Fruit fly (Drosophila melanogaster) whole organism, embryonic: Measurements from ENCODE around the gene CG31898.

ENCODE experiments used
- CG10209 ChIP-seq: fragments of 200-800 bp; sonication (Bioruptor generic); optimal IDR thresholded peaks from 3 replicates; lab custom pipeline; 2017; ENCODE audit warnings: missing biosample characterization, mild to moderate bottlenecking, missing genetic modification characterization, missing genetic modification reagents
- CG1024 ChIP-seq: fragments of 200-800 bp; sonication (Bioruptor generic); IDR thresholded peaks from 2 replicates; pipeline ENCODE4 v1.3.6; 2022; ENCODE audit warnings: missing biosample characterization, missing genetic modification characterization
- CG10543 ChIP-seq: fragments of 200-800 bp; sonication (Bioruptor generic); optimal IDR thresholded peaks from 3 replicates; lab custom pipeline; 2017; ENCODE audit warnings: missing biosample characterization, mild to moderate bottlenecking, missing genetic modification characterization, moderate library complexity
- CG13624 ChIP-seq: fragments of 200-800 bp; sonication (Bioruptor generic); optimal IDR thresholded peaks from 2 replicates; lab custom pipeline; 2016; ENCODE audit warnings: missing biosample characterization, missing genetic modification characterization
- CG15479 ChIP-seq: fragments of 200-800 bp; sonication (Bioruptor generic); optimal IDR thresholded peaks from 3 replicates; lab custom pipeline; 2019; ENCODE audit warnings: missing biosample characterization, mild to moderate bottlenecking, missing genetic modification characterization, moderate library complexity
- CG18599 ChIP-seq: fragments of 200-800 bp; sonication (Bioruptor generic); optimal IDR thresholded peaks from 3 replicates; lab custom pipeline; 2017; ENCODE audit warnings: missing biosample characterization, missing genetic modification characterization, mild to moderate bottlenecking, moderate library complexity, missing genetic modification reagents
- CG34376 ChIP-seq: fragments of 200-800 bp; sonication (Bioruptor generic); optimal IDR thresholded peaks from 2 replicates; lab custom pipeline; 2018; ENCODE audit warnings: missing biosample characterization, mild to moderate bottlenecking, missing genetic modification characterization
- CG4617 ChIP-seq: fragments of 200-800 bp; sonication (Bioruptor generic); optimal IDR thresholded peaks from 3 replicates; lab custom pipeline; 2016; ENCODE audit warnings: missing biosample characterization, missing genetic modification characterization, borderline replicate concordance
- CG5245 ChIP-seq: fragments of 200-800 bp; sonication (Bioruptor generic); optimal IDR thresholded peaks from 3 replicates; lab custom pipeline; 2016; ENCODE audit warnings: missing biosample characterization, missing genetic modification characterization
- CG7372 ChIP-seq: fragments of 200-800 bp; sonication (Bioruptor generic); IDR thresholded peaks from 2 replicates; pipeline ENCODE4 v1.3.6; 2022; ENCODE audit warnings: missing biosample characterization, missing genetic modification characterization
- CrebB ChIP-seq: fragments of 200-800 bp; sonication (Bioruptor generic); optimal IDR thresholded peaks from 3 replicates; lab custom pipeline; 2018; ENCODE audit warnings: missing biosample characterization, mild to moderate bottlenecking, missing genetic modification characterization
- HLHmδ ChIP-seq: fragments of 200-800 bp; sonication (Bioruptor generic); optimal IDR thresholded peaks from 2 replicates; lab custom pipeline; 2018; ENCODE audit warnings: missing biosample characterization, mild to moderate bottlenecking, missing genetic modification characterization, moderate library complexity
- Hr51 ChIP-seq, 2 experiments: fragments of 200-800 bp; sonication (Bioruptor generic); optimal IDR thresholded peaks; 2 replicates in 1 of 2; 3 replicates in 1 of 2; lab custom pipeline; 2016 to 2018; ENCODE audit warnings: missing biosample characterization in 2 of 2, missing genetic modification characterization in 2 of 2, mild to moderate bottlenecking in 1 of 2, moderate library complexity in 1 of 2
- Hsf ChIP-seq: fragments of 200-800 bp; sonication (Bioruptor generic); optimal IDR thresholded peaks from 3 replicates; lab custom pipeline; 2016; ENCODE audit warnings: missing biosample characterization, missing genetic modification characterization
- Meics ChIP-seq: fragments of 200-800 bp; sonication (Bioruptor generic); optimal IDR thresholded peaks from 2 replicates; lab custom pipeline; 2017; ENCODE audit warnings: missing biosample characterization, mild to moderate bottlenecking, missing genetic modification characterization
- NFAT ChIP-seq: fragments of 200-800 bp; sonication (Bioruptor generic); IDR thresholded peaks from 2 replicates; pipeline ENCODE4 v1.3.6; 2022; ENCODE audit warnings: missing biosample characterization, missing genetic modification characterization
- Neu2 ChIP-seq: fragments of 200-800 bp; sonication (Bioruptor generic); optimal IDR thresholded peaks from 3 replicates; lab custom pipeline; 2016; ENCODE audit warnings: missing biosample characterization, missing genetic modification characterization, borderline replicate concordance
- Poxn ChIP-seq: fragments of 200-800 bp; sonication (Bioruptor generic); IDR thresholded peaks from 2 replicates; pipeline ENCODE4 v1.3.6; 2022; ENCODE audit warnings: missing biosample characterization, missing genetic modification characterization
- Sox102F ChIP-seq: fragments of 200-800 bp; sonication (Bioruptor generic); optimal IDR thresholded peaks from 2 replicates; lab custom pipeline; 2018; ENCODE audit warnings: missing biosample characterization, mild to moderate bottlenecking, missing genetic modification characterization, moderate library complexity
- Tbp ChIP-seq: fragments of >200 bp; optimal IDR thresholded peaks from 2 replicates; lab custom pipeline; 2018; ENCODE audit warnings: missing biosample characterization, missing genetic modification characterization
- Trl ChIP-seq, 3 experiments: fragments of >200 bp in 2 of 3; fragments of 200-800 bp in 1 of 3; sonication (Bioruptor generic) in 1 of 3; optimal IDR thresholded peaks; 2 replicates in 1 of 3; 3 replicates in 2 of 3; lab custom pipeline; 2016 to 2017; ENCODE audit warnings: missing biosample characterization in 1 of 3, missing genetic modification characterization in 1 of 3
- Xbp1 ChIP-seq: fragments of 200-800 bp; sonication (Bioruptor generic); optimal IDR thresholded peaks from 3 replicates; lab custom pipeline; 2016; ENCODE audit warnings: missing biosample characterization, mild to moderate bottlenecking, missing genetic modification characterization
- Xrp1 ChIP-seq: fragments of 200-800 bp; sonication (Bioruptor generic); IDR thresholded peaks from 2 replicates; pipeline ENCODE4 v1.3.6; 2022; ENCODE audit warnings: missing biosample characterization, missing genetic modification characterization
- amos ChIP-seq: fragments of 200-800 bp; sonication (Bioruptor generic); IDR thresholded peaks from 2 replicates; pipeline ENCODE4 v1.3.6; 2022; ENCODE audit warnings: missing biosample characterization, missing genetic modification characterization; ENCODE audit not compliant: partially characterized antibody
- ap ChIP-seq: fragments of 200-800 bp; sonication (Bioruptor generic); IDR thresholded peaks from 2 replicates; pipeline ENCODE4 v1.3.6; 2022; ENCODE audit warnings: missing biosample characterization, missing genetic modification characterization
- bsh ChIP-seq, 2 experiments: fragments of 200-800 bp; sonication (Bioruptor generic); optimal IDR thresholded peaks; 2 replicates each; lab custom pipeline; 2017 to 2018; ENCODE audit warnings: mild to moderate bottlenecking in 2 of 2, missing biosample characterization in 2 of 2, missing genetic modification characterization in 2 of 2, moderate library complexity in 1 of 2
- cg ChIP-seq: fragments of 200-800 bp; sonication (Bioruptor generic); optimal IDR thresholded peaks from 3 replicates; lab custom pipeline; 2019; ENCODE audit warnings: missing biosample characterization, mild to moderate bottlenecking, missing genetic modification characterization, moderate library complexity
- chinmo ChIP-seq: fragments of 200-800 bp; sonication (Bioruptor generic); IDR thresholded peaks from 4 replicates; pipeline ENCODE4 v1.3.6; 2022; ENCODE audit warnings: missing biosample characterization, missing genetic modification characterization; ENCODE audit not compliant: partially characterized antibody
- crp ChIP-seq, 2 experiments: fragments of 200-800 bp; sonication (Bioruptor generic); optimal IDR thresholded peaks; 2 replicates in 1 of 2; 3 replicates in 1 of 2; lab custom pipeline; 2017; ENCODE audit warnings: missing biosample characterization in 2 of 2, missing genetic modification characterization in 2 of 2, mild to moderate bottlenecking in 1 of 2, moderate library complexity in 1 of 2
- dan ChIP-seq: fragments of 200-800 bp; sonication (Bioruptor generic); IDR thresholded peaks from 2 replicates; pipeline ENCODE4 v1.3.6; 2022; ENCODE audit warnings: missing biosample characterization, missing genetic modification characterization
- dpn ChIP-seq, 2 experiments: fragments of 200-800 bp; sonication (Bioruptor generic); optimal IDR thresholded peaks; 3 replicates each; lab custom pipeline; 2016; ENCODE audit warnings: missing biosample characterization in 2 of 2, missing genetic modification characterization in 2 of 2
- ewg ChIP-seq: fragments of 200-800 bp; sonication (Bioruptor generic); optimal IDR thresholded peaks from 3 replicates; lab custom pipeline; 2017; ENCODE audit warnings: mild to moderate bottlenecking, missing biosample characterization, missing genetic modification reagents, missing genetic modification characterization
- fru ChIP-seq: fragments of >200 bp; optimal IDR thresholded peaks from 2 replicates; lab custom pipeline; 2017
- grau ChIP-seq: fragments of 200-800 bp; optimal IDR thresholded peaks from 3 replicates; lab custom pipeline; 2019; ENCODE audit warnings: missing biosample characterization, mild to moderate bottlenecking, missing genetic modification characterization, moderate library complexity
- her ChIP-seq: fragments of 200-800 bp; sonication (Bioruptor generic); optimal IDR thresholded peaks from 2 replicates; lab custom pipeline; 2016; ENCODE audit warnings: missing biosample characterization, missing genetic modification characterization
- ind ChIP-seq: fragments of 200-800 bp; sonication (Bioruptor generic); optimal IDR thresholded peaks from 3 replicates; lab custom pipeline; 2016; ENCODE audit warnings: missing biosample characterization, missing genetic modification characterization
- kni ChIP-seq: fragments of 200-800 bp; sonication (Bioruptor generic); optimal IDR thresholded peaks from 3 replicates; lab custom pipeline; 2017; ENCODE audit warnings: mild to moderate bottlenecking, missing biosample characterization, missing genetic modification reagents, missing genetic modification characterization
- pum ChIP-seq: fragments of 200-800 bp; sonication (Bioruptor generic); optimal IDR thresholded peaks from 2 replicates; lab custom pipeline; 2016; ENCODE audit warnings: missing biosample characterization, missing genetic modification characterization
- row ChIP-seq: fragments of 200-800 bp; sonication (Bioruptor generic); IDR thresholded peaks from 3 replicates; pipeline ENCODE4 v1.3.6; 2022; ENCODE audit warnings: missing biosample characterization, missing genetic modification characterization
- sens ChIP-seq: fragments of 200-800 bp; sonication (Bioruptor generic); peaks from one replicate; lab custom pipeline; 2016; ENCODE audit warnings: missing biosample characterization, missing genetic modification characterization
- stwl ChIP-seq: fragments of 200-800 bp; sonication (Bioruptor generic); optimal IDR thresholded peaks from 3 replicates; lab custom pipeline; 2018; ENCODE audit warnings: missing biosample characterization, mild to moderate bottlenecking, missing genetic modification characterization, moderate library complexity
- wek ChIP-seq: fragments of 200-800 bp; sonication (Bioruptor generic); optimal IDR thresholded peaks from 3 replicates; lab custom pipeline; 2018; ENCODE audit warnings: missing biosample characterization, mild to moderate bottlenecking, missing genetic modification characterization, moderate library complexity

Gene CG31898

DNA sequence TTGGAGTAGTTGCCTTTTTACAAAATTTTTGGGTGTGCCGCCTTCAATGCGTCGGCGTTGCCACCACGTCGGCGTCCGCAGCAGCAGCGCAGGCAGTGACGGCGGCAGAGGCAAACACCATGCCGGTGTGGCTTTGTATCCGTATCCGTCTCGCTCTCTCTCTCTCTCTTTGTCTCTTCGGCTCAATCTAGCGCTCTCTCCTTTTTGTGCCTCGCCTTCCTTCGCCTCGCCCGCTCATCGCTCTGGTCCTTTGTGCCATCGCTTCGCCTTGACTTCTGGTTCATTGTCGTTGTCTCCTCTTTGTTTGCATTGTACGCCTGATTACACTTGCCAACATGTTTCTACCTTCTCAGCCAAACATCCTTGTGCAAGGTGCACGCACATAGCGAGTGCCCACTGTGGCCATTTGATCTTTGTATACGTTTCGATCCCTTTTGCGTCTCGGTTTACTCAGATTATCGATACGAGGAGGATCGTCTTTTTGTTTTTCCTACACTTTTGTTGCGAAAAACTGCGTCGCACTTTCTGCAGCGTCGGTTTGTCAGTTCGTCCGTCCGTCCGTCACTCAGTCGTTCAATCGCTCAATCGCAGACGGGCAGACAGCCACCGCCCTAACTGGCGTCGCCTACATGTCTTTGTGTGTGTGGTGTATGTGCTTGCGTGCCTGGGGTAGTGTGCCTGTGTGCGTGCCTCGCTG, 16.3 kb downstream of the CG31898 start (continued):
- TF ChIP-seq stwl (tag; lab: Kevin White, UChicago) (peak; percentile 6), pum (GFP tag; lab: Kevin White, UChicago) (peak; percentile 8), kni (peak; percentile 40), Neu2 (GFP tag; lab: Kevin White, UChicago) (no peak), Hsf (peak; percentile 1), fru (lab: Kevin White, UChicago) (peak; percentile 57), CG13624 (peak; percentile 79), Poxn (GFP tag; lab: Robert Waterston, UW) (no peak), wek (GFP tag; lab: Kevin White, UChicago) (peak; percentile 36), ind (no peak), CG10209 (GFP tag; lab: Kevin White, UChicago) (peak; percentile 51), Sox102F (GFP tag; lab: Kevin White, UChicago) (no peak), CG1024 (GFP tag; lab: Robert Waterston, UW) (0 out of 2 replicates have a peak, but pooled peaks have one; percentile 11), CrebB (tag; lab: Kevin White, UChicago) (peak; percentile 35), NFAT (0 out of 2 replicates have a peak, but pooled peaks have one; percentile 11), ewg (GFP tag; lab: Kevin White, UChicago) (peak; percentile 30), CG10543 (GFP tag; lab: Kevin White, UChicago) (peak; percentile 26), Tbp (GFP tag; lab: Kevin White, UChicago) (no peak), amos (GFP tag; lab: Robert Waterston, UW) (0 out of 2 replicates have a peak, but pooled peaks have one; percentile 17), grau (tag; lab: Kevin White, UChicago) (peak; percentile 94), chinmo (0 out of 4 replicates have a peak, but pooled peaks have one; percentile 16), CG4617 (GFP tag; lab: Kevin White, UChicago) (no peak), bsh (GFP tag; optimal IDR thresholded peaks at IDR 0.05; lab: Kevin White, UChicago) (peak in 1 of 2 experiments; percentile 70), Trl (optimal IDR thresholded peaks at IDR 0.05; lab: Kevin White, UChicago) (peak; percentile 73 to 90), Trl (GFP tag; optimal IDR thresholded peaks at IDR 0.05; lab: Kevin White, UChicago) (peak; percentile 50), row (GFP tag; lab: Robert Waterston, UW) (peak; percentile 44; the same call in 2 of the 3 replicates), Hr51 (GFP tag; optimal IDR thresholded peaks at IDR 0.05; lab: Kevin White, UChicago) (no peak), CG15479 (GFP tag; lab: Kevin White, UChicago) (peak; percentile 100), Xrp1 (peak; percentile 36; the same call in 1 of the 2 replicates), CG5245 (GFP tag; lab: Kevin White, UChicago) (peak; percentile 36), her (GFP tag; lab: Kevin White, UChicago) (peak; percentile 51), crp (GFP tag; optimal IDR thresholded peaks at IDR 0.05; lab: Kevin White, UChicago) (no peak), CG18599 (GFP tag; lab: Kevin White, UChicago) (peak; percentile 26), Meics (GFP tag; lab: Kevin White, UChicago) (peak; percentile 36), HLHmδ (peak; percentile 58), dpn (GFP tag; optimal IDR thresholded peaks at IDR 0.05; lab: Kevin White, UChicago) (peak in 1 of 2 experiments; percentile 1), CG34376 (GFP tag; lab: Kevin White, UChicago) (no peak), ap (GFP tag; lab: Robert Waterston, UW) (no peak), dan (GFP tag; lab: Robert Waterston, UW) (no peak), CG7372 (GFP tag; lab: Robert Waterston, UW) (no peak), sens (GFP tag; lab: Kevin White, UChicago) (peak; percentile 72), Xbp1 (GFP tag; lab: Kevin White, UChicago) (peak; percentile 3), cg (GFP tag; lab: Kevin White, UChicago) (peak; percentile 68)
